Fruit fly (Drosophila melanogaster) whole organism, embryonic: Measurements from ENCODE around the gene CG12301.

ENCODE experiments used
- Antp ChIP-seq: fragments of 200-800 bp; sonication (Bioruptor generic); optimal IDR thresholded peaks from 3 replicates; lab custom pipeline; 2016; ENCODE audit warnings: missing biosample characterization, missing genetic modification characterization
- Asciz ChIP-seq: fragments of 200-800 bp; sonication (Bioruptor generic); optimal IDR thresholded peaks from 2 replicates; lab custom pipeline; 2017; ENCODE audit warnings: missing biosample characterization, mild to moderate bottlenecking, missing genetic modification characterization, missing genetic modification reagents
- CG10321 ChIP-seq: fragments of 200-800 bp; sonication (Bioruptor generic); IDR thresholded peaks from 2 replicates; pipeline ENCODE4 v1.3.6; 2022; ENCODE audit warnings: missing biosample characterization, missing genetic modification characterization
- CG10366 ChIP-seq: fragments of 200-800 bp; sonication (Bioruptor generic); IDR thresholded peaks from 2 replicates; pipeline ENCODE4 v1.3.6; 2022; ENCODE audit warnings: missing biosample characterization, missing genetic modification characterization
- CG11560 ChIP-seq: fragments of 200-800 bp; sonication (Bioruptor generic); IDR thresholded peaks from 3 replicates; pipeline ENCODE4 v1.3.6; 2022; ENCODE audit warnings: missing biosample characterization, missing genetic modification characterization
- CG12744 ChIP-seq: fragments of 200-800 bp; sonication (Bioruptor generic); optimal IDR thresholded peaks from 2 replicates; lab custom pipeline; 2016; ENCODE audit warnings: missing biosample characterization, missing genetic modification characterization
- CG12769 ChIP-seq: fragments of 200-800 bp; sonication (Bioruptor generic); optimal IDR thresholded peaks from 2 replicates; lab custom pipeline; 2019; ENCODE audit warnings: missing biosample characterization, mild to moderate bottlenecking, missing genetic modification characterization, moderate library complexity
- CG13287 ChIP-seq: fragments of 200-800 bp; sonication (Bioruptor generic); IDR thresholded peaks from 2 replicates; pipeline ENCODE4 v1.3.6; 2022; ENCODE audit warnings: missing biosample characterization, missing genetic modification characterization; ENCODE audit not compliant: partially characterized antibody
- CG14014 ChIP-seq: fragments of 200-800 bp; sonication (Bioruptor generic); IDR thresholded peaks from 2 replicates; pipeline ENCODE4 v1.3.6; 2022; ENCODE audit warnings: missing biosample characterization, missing genetic modification characterization
- CG14965 ChIP-seq: fragments of 200-800 bp; sonication (Bioruptor generic); optimal IDR thresholded peaks from 2 replicates; lab custom pipeline; 2016; ENCODE audit warnings: missing biosample characterization, missing genetic modification characterization, borderline replicate concordance
- CG17328 ChIP-seq: fragments of 200-800 bp; sonication (Bioruptor generic); IDR thresholded peaks from 2 replicates; pipeline ENCODE4 v1.3.6; 2022; ENCODE audit warnings: missing biosample characterization, missing genetic modification characterization
- CG17359 ChIP-seq: fragments of 200-800 bp; sonication (Bioruptor generic); optimal IDR thresholded peaks from 3 replicates; lab custom pipeline; 2018; ENCODE audit warnings: missing biosample characterization, mild to moderate bottlenecking, missing genetic modification characterization, moderate library complexity
- CG17385 ChIP-seq: fragments of 200-800 bp; sonication (Bioruptor generic); optimal IDR thresholded peaks from 3 replicates; lab custom pipeline; 2018; ENCODE audit warnings: missing biosample characterization, mild to moderate bottlenecking, missing genetic modification characterization
- CG2120 ChIP-seq: fragments of 200-800 bp; sonication (Bioruptor generic); optimal IDR thresholded peaks from 3 replicates; lab custom pipeline; 2016; ENCODE audit warnings: missing biosample characterization, missing genetic modification characterization
- CG30403 ChIP-seq: fragments of 200-800 bp; sonication (Bioruptor generic); optimal IDR thresholded peaks from 3 replicates; lab custom pipeline; 2016; ENCODE audit warnings: missing biosample characterization, missing genetic modification characterization
- CG31388 ChIP-seq: fragments of 200-800 bp; sonication (Bioruptor generic); optimal IDR thresholded peaks from 2 replicates; lab custom pipeline; 2016; ENCODE audit warnings: missing biosample characterization, missing genetic modification characterization
- CG3838 ChIP-seq: fragments of 200-800 bp; sonication (Bioruptor generic); optimal IDR thresholded peaks from 3 replicates; lab custom pipeline; 2016; ENCODE audit warnings: missing biosample characterization, missing genetic modification characterization
- CG3847 ChIP-seq: fragments of 200-800 bp; sonication (Bioruptor generic); IDR thresholded peaks from 2 replicates; pipeline ENCODE4 v1.3.6; 2022; ENCODE audit warnings: missing biosample characterization, missing genetic modification characterization
- CG4424 ChIP-seq: fragments of 200-800 bp; sonication (Bioruptor generic); optimal IDR thresholded peaks from 3 replicates; lab custom pipeline; 2016; ENCODE audit warnings: missing biosample characterization, missing genetic modification characterization
- CG8089 ChIP-seq: fragments of 200-800 bp; sonication (Bioruptor generic); optimal IDR thresholded peaks from 3 replicates; lab custom pipeline; 2016; ENCODE audit warnings: missing biosample characterization, missing genetic modification characterization
- CG8388 ChIP-seq: fragments of 200-800 bp; sonication (Bioruptor generic); optimal IDR thresholded peaks from 2 replicates; lab custom pipeline; 2019; ENCODE audit warnings: missing biosample characterization, mild to moderate bottlenecking, missing genetic modification characterization, moderate library complexity
- Deaf1 ChIP-seq: fragments of 200-800 bp; optimal IDR thresholded peaks from 3 replicates; lab custom pipeline; 2019; ENCODE audit warnings: missing biosample characterization, mild to moderate bottlenecking, missing genetic modification characterization, moderate library complexity
- E2f1 ChIP-seq: fragments of 200-800 bp; sonication (Bioruptor generic); IDR thresholded peaks from 2 replicates; pipeline ENCODE4 v1.3.6; 2022; ENCODE audit warnings: missing biosample characterization, missing genetic modification characterization
- Ets65A ChIP-seq: fragments of 200-800 bp; sonication (Bioruptor generic); peaks from one replicate; lab custom pipeline; 2016; ENCODE audit warnings: missing biosample characterization, missing genetic modification characterization
- HmgZ ChIP-seq: fragments of 200-800 bp; sonication (Bioruptor generic); optimal IDR thresholded peaks from 2 replicates; lab custom pipeline; 2018; ENCODE audit warnings: missing biosample characterization, mild to moderate bottlenecking, missing genetic modification characterization
- Jarid2 ChIP-seq: fragments of 200-800 bp; sonication (Bioruptor generic); optimal IDR thresholded peaks from 3 replicates; lab custom pipeline; 2017; ENCODE audit warnings: mild to moderate bottlenecking, missing biosample characterization, missing genetic modification reagents, missing genetic modification characterization
- Kr ChIP-seq: fragments of 200-800 bp; sonication (Bioruptor generic); optimal IDR thresholded peaks from 2 replicates; lab custom pipeline; 2017; ENCODE audit warnings: missing biosample characterization, mild to moderate bottlenecking, missing genetic modification characterization
- Lim3 ChIP-seq: fragments of 200-800 bp; sonication (Bioruptor generic); IDR thresholded peaks from 2 replicates; pipeline ENCODE4 v1.3.6; 2022; ENCODE audit warnings: missing biosample characterization, missing genetic modification characterization
- Max ChIP-seq: fragments of 200-800 bp; sonication (Bioruptor generic); optimal IDR thresholded peaks from 2 replicates; lab custom pipeline; 2016; ENCODE audit warnings: missing biosample characterization, mild to moderate bottlenecking, missing genetic modification characterization
- Med ChIP-seq: fragments of 200-800 bp; sonication (Bioruptor generic); peaks from one replicate; lab custom pipeline; 2016; ENCODE audit warnings: missing biosample characterization, missing genetic modification characterization, mild to moderate bottlenecking, inconsistent platforms, moderate library complexity
- Mrtf ChIP-seq: fragments of 200-800 bp; sonication (Bioruptor generic); IDR thresholded peaks from 3 replicates; pipeline ENCODE4 v1.3.6; 2022; ENCODE audit warnings: missing biosample characterization, missing genetic modification characterization
- NC2β ChIP-seq: fragments of 200-800 bp; sonication (Bioruptor generic); optimal IDR thresholded peaks from 2 replicates; lab custom pipeline; 2016; ENCODE audit warnings: missing biosample characterization, missing genetic modification characterization
- Nf-YC ChIP-seq: fragments of 200-800 bp; optimal IDR thresholded peaks from 3 replicates; lab custom pipeline; 2019; ENCODE audit warnings: missing biosample characterization, mild to moderate bottlenecking, missing genetic modification characterization, moderate library complexity
- Opbp ChIP-seq: fragments of 200-800 bp; sonication (Bioruptor generic); IDR thresholded peaks from 3 replicates; pipeline ENCODE4 v1.3.6; 2022; ENCODE audit warnings: missing biosample characterization, missing genetic modification characterization; ENCODE audit not compliant: partially characterized antibody
- PHDP ChIP-seq: fragments of 200-800 bp; sonication (Bioruptor generic); optimal IDR thresholded peaks from 3 replicates; lab custom pipeline; 2018; ENCODE audit warnings: missing biosample characterization, mild to moderate bottlenecking, missing genetic modification characterization, moderate library complexity
- Side ChIP-seq: fragments of 200-800 bp; sonication (Bioruptor generic); optimal IDR thresholded peaks from 2 replicates; lab custom pipeline; 2016; ENCODE audit warnings: missing biosample characterization, missing genetic modification characterization
- Six4 ChIP-seq: fragments of 200-800 bp; sonication (Bioruptor generic); optimal IDR thresholded peaks from 2 replicates; lab custom pipeline; 2016; ENCODE audit warnings: missing biosample characterization, missing genetic modification characterization
- Ssrp ChIP-seq: fragments of 200-800 bp; sonication (Bioruptor generic); optimal IDR thresholded peaks from 2 replicates; lab custom pipeline; 2018; ENCODE audit warnings: missing biosample characterization, mild to moderate bottlenecking, missing genetic modification characterization, moderate library complexity
- Usf ChIP-seq: fragments of 200-800 bp; sonication (Bioruptor generic); optimal IDR thresholded peaks from 2 replicates; lab custom pipeline; 2017; ENCODE audit warnings: missing genotype, missing biosample characterization, missing genetic modification characterization
- btn ChIP-seq: fragments of 200-800 bp; sonication (Bioruptor generic); optimal IDR thresholded peaks from 2 replicates; lab custom pipeline; 2016; ENCODE audit warnings: missing biosample characterization, missing genetic modification characterization
- chif ChIP-seq, 2 experiments: fragments of 200-800 bp; sonication (Bioruptor generic); optimal IDR thresholded peaks; 3 replicates each; lab custom pipeline; 2016; ENCODE audit warnings: missing biosample characterization in 2 of 2, missing genetic modification characterization in 2 of 2
- gcm ChIP-seq: fragments of 200-800 bp; sonication (Bioruptor generic); optimal IDR thresholded peaks from 2 replicates; lab custom pipeline; 2019; ENCODE audit warnings: missing biosample characterization, mild to moderate bottlenecking, missing genetic modification characterization, moderate library complexity
- her ChIP-seq: fragments of 200-800 bp; sonication (Bioruptor generic); optimal IDR thresholded peaks from 2 replicates; lab custom pipeline; 2016; ENCODE audit warnings: missing biosample characterization, missing genetic modification characterization
- ind ChIP-seq: fragments of 200-800 bp; sonication (Bioruptor generic); optimal IDR thresholded peaks from 3 replicates; lab custom pipeline; 2016; ENCODE audit warnings: missing biosample characterization, missing genetic modification characterization
- jing ChIP-seq: fragments of 200-800 bp; sonication (Bioruptor generic); optimal IDR thresholded peaks from 2 replicates; lab custom pipeline; 2018; ENCODE audit warnings: missing biosample characterization, mild to moderate bottlenecking, missing genetic modification characterization
- kni ChIP-seq: fragments of 200-800 bp; sonication (Bioruptor generic); optimal IDR thresholded peaks from 3 replicates; lab custom pipeline; 2017; ENCODE audit warnings: mild to moderate bottlenecking, missing biosample characterization, missing genetic modification reagents, missing genetic modification characterization
- lilli ChIP-seq: fragments of 200-800 bp; sonication (Bioruptor generic); optimal IDR thresholded peaks from 3 replicates; lab custom pipeline; 2016; ENCODE audit warnings: missing biosample characterization, missing genetic modification characterization
- peb ChIP-seq: fragments of 200-800 bp; sonication (Bioruptor generic); IDR thresholded peaks from 2 replicates; pipeline ENCODE4 v1.3.6; 2022; ENCODE audit warnings: missing biosample characterization, missing genetic modification characterization
- salm ChIP-seq: fragments of 200-800 bp; sonication (Bioruptor generic); optimal IDR thresholded peaks from 2 replicates; lab custom pipeline; 2018; ENCODE audit warnings: missing biosample characterization, mild to moderate bottlenecking, missing genetic modification characterization
- slou ChIP-seq: fragments of 200-800 bp; sonication (Bioruptor generic); optimal IDR thresholded peaks from 3 replicates; lab custom pipeline; 2016; ENCODE audit warnings: missing biosample characterization, missing genetic modification characterization

Gene CG12301

DNA sequence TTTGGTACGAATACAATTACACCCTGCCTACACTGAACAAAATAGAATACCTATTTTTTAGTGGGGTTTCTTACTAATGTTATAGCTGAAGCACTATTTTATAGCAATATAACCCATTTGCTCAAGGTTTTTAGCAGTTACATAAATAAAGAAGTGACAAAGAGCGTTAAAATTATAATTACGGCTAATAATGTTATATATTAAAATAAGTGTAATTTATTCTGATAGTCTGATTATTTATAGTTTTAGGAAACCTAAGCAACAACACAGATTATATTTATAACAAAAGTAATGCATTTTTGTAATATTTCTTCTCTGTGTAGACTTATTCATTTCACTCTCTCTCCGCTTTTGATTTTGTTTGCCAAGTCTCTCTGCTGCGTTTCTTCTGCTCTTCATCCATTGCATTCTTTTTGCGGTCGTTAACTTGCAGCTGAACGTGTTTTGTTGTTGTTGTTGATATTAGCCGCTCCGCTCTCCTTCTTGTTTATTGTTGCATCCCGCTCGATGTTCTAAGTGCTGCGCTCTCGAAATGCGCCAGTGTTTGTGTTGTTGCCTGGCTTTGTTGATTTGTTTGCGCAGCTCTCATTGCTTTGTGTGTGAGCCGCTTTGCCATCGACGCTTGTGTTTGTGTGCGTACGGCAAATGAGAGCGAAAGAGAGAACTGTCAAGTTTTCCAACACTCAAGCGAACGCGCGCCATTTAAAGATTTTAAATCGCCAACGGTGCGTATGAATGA lies 45.2 kb downstream of the CG12301 start (continued):
- TF ChIP-seq Lim3 (GFP tag; lab: Robert Waterston, UW) (no peak), CG17359 (tag; lab: Kevin White, UChicago) (peak; percentile 93), CG11560 (tag; lab: Robert Waterston, UW) (no peak; the same call in 2 of the 3 replicates), CG17328 (GFP tag; lab: Robert Waterston, UW) (peak; percentile 74), Deaf1 (tag; lab: Kevin White, UChicago) (peak; percentile 76), gcm (GFP tag; lab: Kevin White, UChicago) (peak; percentile 91), Nf-YC (tag; lab: Kevin White, UChicago) (peak; percentile 72), salm (peak; percentile 90), slou (peak; percentile 81), Asciz (peak; percentile 91), Usf (GFP tag; lab: Kevin White, UChicago) (peak; percentile 74), Med (peak; percentile 92), CG8089 (GFP tag; lab: Kevin White, UChicago) (no peak), CG10321 (GFP tag; lab: Robert Waterston, UW) (no peak), NC2β (GFP tag; lab: Kevin White, UChicago) (peak; percentile 6), CG12744 (GFP tag; lab: Kevin White, UChicago) (no peak), ind (GFP tag; lab: Kevin White, UChicago) (peak; percentile 90), Six4 (GFP tag; lab: Kevin White, UChicago) (peak; percentile 83), CG13287 (GFP tag; lab: Robert Waterston, UW) (no peak; the same call in 1 of the 2 replicates), HmgZ (tag; lab: Kevin White, UChicago) (peak; percentile 58), CG2120 (GFP tag; lab: Kevin White, UChicago) (peak; percentile 84), jing (GFP tag; lab: Kevin White, UChicago) (peak; percentile 74), Ssrp (tag; lab: Kevin White, UChicago) (peak; percentile 95), Max (GFP tag; lab: Kevin White, UChicago) (peak; percentile 73), CG10366 (GFP tag; lab: Robert Waterston, UW) (peak; percentile 72), peb (GFP tag; lab: Robert Waterston, UW) (peak; percentile 46; the same call in 1 of the 2 replicates), CG8388 (peak; percentile 93), Kr (no peak), E2f1 (GFP tag; lab: Robert Waterston, UW) (peak; percentile 83), CG30403 (GFP tag; lab: Kevin White, UChicago) (peak; percentile 95), Jarid2 (GFP tag; lab: Kevin White, UChicago) (peak; percentile 56), btn (GFP tag; lab: Kevin White, UChicago) (no peak), CG14965 (no peak), PHDP (tag; lab: Kevin White, UChicago) (peak; percentile 95), Mrtf (GFP tag; lab: Robert Waterston, UW) (peak; percentile 66; the same call in 1 of the 3 replicates), Opbp (GFP tag; lab: Robert Waterston, UW) (no peak), CG4424 (GFP tag; lab: Kevin White, UChicago) (peak; percentile 93), Ets65A (GFP tag; lab: Kevin White, UChicago) (peak; percentile 39), CG12769 (no peak), CG14014 (GFP tag; lab: Robert Waterston, UW) (peak; percentile 76), Side (GFP tag; lab: Kevin White, UChicago) (no peak), CG17385 (GFP tag; lab: Kevin White, UChicago) (peak; percentile 86), chif (GFP tag; optimal IDR thresholded peaks at IDR 0.05; lab: Kevin White, UChicago) (peak; percentile 23 to 65), kni (GFP tag; lab: Kevin White, UChicago) (peak; percentile 80), CG31388 (peak; percentile 55), Antp (GFP tag; lab: Kevin White, UChicago) (no peak), lilli (peak; percentile 55), her (GFP tag; lab: Kevin White, UChicago) (peak; percentile 50), CG3838 (GFP tag; lab: Kevin White, UChicago) (peak; percentile 91), CG3847 (GFP tag; lab: Robert Waterston, UW) (peak; percentile 77)
